Worm (Caenorhabditis elegans) whole organism, L2 larva: ENCODE data around the gene C46G7.5.
A peak's percentile ranks its signal among the peaks of the same experiment; 100 is the strongest.

Experiments
- C34F6.9 ChIP-seq: fragments of 150-350 bp; optimal IDR thresholded peaks from 2 replicates; lab custom pipeline; 2014; ENCODE audit warnings: missing biosample characterization, missing genetic modification characterization
- F13H6.1 ChIP-seq: sonication (generic microtip); optimal IDR thresholded peaks from 2 replicates; lab custom pipeline; 2016; ENCODE audit warnings: missing genetic modification characterization, missing compliant biosample characterization
- R02D3.7 ChIP-seq: fragments of 150-350 bp; optimal IDR thresholded peaks from 2 replicates; lab custom pipeline; 2014; ENCODE audit warnings: missing biosample characterization, missing genetic modification characterization
- Y55F3AM.14 ChIP-seq: fragments of 200-800 bp; sonication (Bioruptor generic); optimal IDR thresholded peaks from 2 replicates; lab custom pipeline; 2018; ENCODE audit warnings: mild to moderate bottlenecking, missing genetic modification characterization, missing compliant biosample characterization
- aly-2 ChIP-seq: fragments of 150-350 bp; optimal IDR thresholded peaks from 2 replicates; lab custom pipeline; 2014; ENCODE audit warnings: missing biosample characterization, missing genetic modification characterization
- ama-1 ChIP-seq: fragments of 150-350 bp; optimal IDR thresholded peaks from 2 replicates; lab custom pipeline; 2018; ENCODE audit warnings: inconsistent platforms
- ceh-16 ChIP-seq: fragments of 150-350 bp; optimal IDR thresholded peaks from 2 replicates; lab custom pipeline; 2014; ENCODE audit warnings: missing biosample characterization, missing genetic modification characterization
- ceh-82 ChIP-seq: fragments of 150-350 bp; optimal IDR thresholded peaks from 2 replicates; lab custom pipeline; 2014; ENCODE audit warnings: missing biosample characterization, missing genetic modification characterization
- crh-2 ChIP-seq: sonication (generic microtip); optimal IDR thresholded peaks from 2 replicates; lab custom pipeline; 2017; ENCODE audit warnings: missing biosample characterization, missing genetic modification characterization
- dmd-4 ChIP-seq: sonication (generic microtip); optimal IDR thresholded peaks from 2 replicates; lab custom pipeline; 2017; ENCODE audit warnings: missing biosample characterization, missing genetic modification characterization
- egl-27 ChIP-seq: sonication (generic microtip); optimal IDR thresholded peaks from 3 replicates; lab custom pipeline; 2017; ENCODE audit warnings: missing biosample characterization, missing genetic modification reagents, missing genetic modification characterization
- elt-3 ChIP-seq: sonication (generic microtip); optimal IDR thresholded peaks from 2 replicates; lab custom pipeline; 2017; ENCODE audit warnings: missing biosample characterization, missing genetic modification characterization
- fos-1 ChIP-seq: fragments of 150-350 bp; optimal IDR thresholded peaks from 2 replicates; lab custom pipeline; 2014; ENCODE audit warnings: missing biosample characterization, missing genetic modification characterization
- gmeb-1 ChIP-seq: fragments of 150-350 bp; optimal IDR thresholded peaks from 2 replicates; lab custom pipeline; 2014; ENCODE audit warnings: missing biosample characterization, missing genetic modification characterization
- lin-11 ChIP-seq: fragments of 150-350 bp; sonication (generic microtip); optimal IDR thresholded peaks from 2 replicates; lab custom pipeline; 2014; ENCODE audit warnings: missing biosample characterization, missing genetic modification characterization, inconsistent platforms, mixed read lengths
- lin-13 ChIP-seq: fragments of 150-350 bp; optimal IDR thresholded peaks from 2 replicates; lab custom pipeline; 2014; ENCODE audit warnings: missing biosample characterization, missing genetic modification reagents, missing genetic modification characterization
- lin-39 ChIP-seq: fragments of 150-350 bp; optimal IDR thresholded peaks from 2 replicates; lab custom pipeline; 2014; ENCODE audit warnings: missing biosample characterization, missing genetic modification reagents, missing genetic modification characterization
- lsy-2 ChIP-seq, 2 experiments: fragments of 150-350 bp in 1 of 2; sonication (generic microtip) in 1 of 2; optimal IDR thresholded peaks; 2 replicates each; lab custom pipeline; 2014 to 2017; ENCODE audit warnings: missing biosample characterization in 2 of 2, missing genetic modification characterization in 2 of 2
- mab-5 ChIP-seq: fragments of 150-350 bp; optimal IDR thresholded peaks from 2 replicates; lab custom pipeline; 2014; ENCODE audit warnings: missing biosample characterization, missing genetic modification characterization
- mbf-1 ChIP-seq: sonication (generic microtip); optimal IDR thresholded peaks from 2 replicates; lab custom pipeline; 2017; ENCODE audit warnings: missing biosample characterization, missing genetic modification characterization
- nhr-129 ChIP-seq: fragments of 150-350 bp; optimal IDR thresholded peaks from 2 replicates; lab custom pipeline; 2014; ENCODE audit warnings: missing biosample characterization, missing genetic modification characterization
- nhr-21 ChIP-seq: fragments of 150-350 bp; optimal IDR thresholded peaks from 2 replicates; lab custom pipeline; 2014; ENCODE audit warnings: missing biosample characterization, missing genetic modification characterization
- nhr-23 ChIP-seq: fragments of 150-350 bp; optimal IDR thresholded peaks from 2 replicates; lab custom pipeline; 2014; ENCODE audit warnings: missing biosample characterization, missing genetic modification reagents, missing genetic modification characterization
- nhr-237 ChIP-seq: fragments of 150-350 bp; optimal IDR thresholded peaks from 2 replicates; lab custom pipeline; 2014; ENCODE audit warnings: missing biosample characterization, missing genetic modification characterization
- nhr-25 ChIP-seq: fragments of 150-350 bp; sonication (generic microtip); optimal IDR thresholded peaks from 3 replicates; lab custom pipeline; 2014; ENCODE audit warnings: missing biosample characterization, missing genetic modification characterization
- nhr-6 ChIP-seq: fragments of 150-350 bp; optimal IDR thresholded peaks from 2 replicates; lab custom pipeline; 2014; ENCODE audit warnings: missing biosample characterization, missing genetic modification characterization
- nhr-77 ChIP-seq: fragments of 150-350 bp; optimal IDR thresholded peaks from 2 replicates; lab custom pipeline; 2014; ENCODE audit warnings: missing biosample characterization, missing genetic modification characterization
- peb-1 ChIP-seq: fragments of 150-350 bp; optimal IDR thresholded peaks from 2 replicates; lab custom pipeline; 2014; ENCODE audit warnings: missing biosample characterization, missing genetic modification characterization
- sem-4 ChIP-seq: fragments of 150-350 bp; optimal IDR thresholded peaks from 2 replicates; lab custom pipeline; 2014; ENCODE audit warnings: missing biosample characterization, missing genetic modification reagents, missing genetic modification characterization
- sma-3 ChIP-seq: sonication (generic microtip); optimal IDR thresholded peaks from 2 replicates; lab custom pipeline; 2016; ENCODE audit warnings: missing genetic modification reagents, missing genetic modification characterization, missing compliant biosample characterization
- unc-62 ChIP-seq: fragments of 150-350 bp; optimal IDR thresholded peaks from 2 replicates; lab custom pipeline; 2014; ENCODE audit warnings: missing biosample characterization, missing genetic modification reagents, missing genetic modification characterization
- ztf-1 ChIP-seq: fragments of 200-800 bp; sonication (Bioruptor generic); conservative IDR thresholded peaks from 2 replicates; pipeline ENCODE4 v1.3.6; 2022; ENCODE audit warnings: missing genetic modification characterization, missing compliant biosample characterization
- ztf-11 ChIP-seq: sonication (generic microtip); optimal IDR thresholded peaks from 2 replicates; lab custom pipeline; 2017; ENCODE audit warnings: missing biosample characterization, missing genetic modification characterization
- ztf-4 ChIP-seq: fragments of 150-350 bp; optimal IDR thresholded peaks from 2 replicates; lab custom pipeline; 2014; ENCODE audit warnings: missing biosample characterization, missing genetic modification characterization

C46G7.5 gene

DNA sequence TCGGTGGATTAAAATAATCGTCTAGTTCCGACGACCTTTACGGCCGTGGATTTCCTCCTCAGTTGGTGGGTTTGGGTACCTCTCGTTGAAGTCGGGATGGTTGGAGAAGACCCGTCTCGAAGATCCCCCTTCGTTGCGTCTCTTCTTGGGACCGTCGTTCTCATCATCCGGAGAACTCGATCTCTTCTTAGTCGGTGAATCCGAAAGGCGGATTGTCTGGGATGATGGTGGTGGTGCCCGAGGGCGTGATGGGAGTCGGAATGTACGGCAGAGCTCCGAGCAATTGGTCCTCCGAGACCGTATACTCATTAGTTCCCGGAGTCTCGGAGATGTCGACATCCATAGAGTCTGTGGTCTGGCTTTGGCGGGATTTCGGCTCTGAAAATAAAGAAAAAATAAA lies 1.2 kb downstream of the C46G7.5 start:
- TF ChIP-seq mab-5 (tag; lab: Kevin White, UChicago): no peak
- TF ChIP-seq sma-3 (GFP tag; lab: Kevin White, UChicago): no peak
- no peak for TF ChIP-seq unc-62 (GFP tag; lab: Kevin White, UChicago)
- no peak for TF ChIP-seq gmeb-1

DNA sequence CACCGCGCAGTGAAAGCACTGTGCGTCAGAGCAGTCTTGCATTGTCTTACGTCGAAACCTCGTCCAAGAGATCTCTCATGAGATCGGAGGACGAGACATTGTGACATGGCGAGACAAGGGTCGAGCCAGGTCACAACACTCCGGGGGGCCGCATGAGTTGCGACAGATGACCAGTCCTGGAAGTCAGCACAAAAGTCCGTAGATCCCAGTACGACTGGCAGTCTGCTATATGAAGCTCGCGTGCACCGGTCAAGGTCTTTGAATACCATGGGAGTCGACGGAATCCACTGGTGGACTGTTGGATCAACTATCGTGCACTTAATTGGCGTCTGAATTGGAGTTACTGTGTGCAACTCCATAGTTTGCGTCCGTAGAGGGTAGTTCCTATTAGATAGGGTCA lies 5.8 kb downstream of the C46G7.5 start:
- TF ChIP-seq lin-11 (no peak), unc-62 (GFP tag; lab: Kevin White, UChicago) (no peak), lsy-2 (tag; optimal IDR thresholded peaks at IDR 0.05; lab: Kevin White, UChicago) (no peak), mbf-1 (tag; lab: Kevin White, UChicago) (no peak)
- TF ChIP-seq, all 48 proteins: peak for 0

DNA sequence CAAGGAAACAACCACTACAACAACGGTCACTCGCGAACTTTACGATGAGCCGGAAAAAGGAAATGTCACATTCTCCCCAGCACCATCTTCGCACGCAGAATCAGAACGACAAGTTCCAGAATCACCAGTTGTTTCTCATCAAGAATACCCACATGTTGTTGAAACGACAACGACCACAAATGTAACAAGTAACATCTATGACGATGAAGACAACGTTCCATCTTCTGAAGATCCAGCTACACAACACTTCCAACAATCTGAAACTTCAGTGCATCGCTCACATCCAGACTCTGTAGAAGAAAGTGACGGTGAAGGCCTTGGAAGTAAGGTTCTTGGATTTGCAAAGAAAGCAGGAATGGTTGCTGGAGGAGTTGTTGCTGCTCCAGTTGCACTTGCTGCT lies 20.9 kb downstream of the C46G7.5 start:
- no peak for TF ChIP-seq nhr-21 (tag; lab: Kevin White, UChicago)
- no peak for TF ChIP-seq aly-2 (tag; lab: Kevin White, UChicago)
- TF ChIP-seq nhr-25 (tag; lab: Kevin White, UChicago): no peak
- TF ChIP-seq nhr-6: no peak
- no peak for TF ChIP-seq sma-3 (GFP tag; lab: Kevin White, UChicago)
- no peak for TF ChIP-seq nhr-237
- no peak for TF ChIP-seq R02D3.7
- TF ChIP-seq ztf-4 (tag; lab: Kevin White, UChicago): no peak

DNA sequence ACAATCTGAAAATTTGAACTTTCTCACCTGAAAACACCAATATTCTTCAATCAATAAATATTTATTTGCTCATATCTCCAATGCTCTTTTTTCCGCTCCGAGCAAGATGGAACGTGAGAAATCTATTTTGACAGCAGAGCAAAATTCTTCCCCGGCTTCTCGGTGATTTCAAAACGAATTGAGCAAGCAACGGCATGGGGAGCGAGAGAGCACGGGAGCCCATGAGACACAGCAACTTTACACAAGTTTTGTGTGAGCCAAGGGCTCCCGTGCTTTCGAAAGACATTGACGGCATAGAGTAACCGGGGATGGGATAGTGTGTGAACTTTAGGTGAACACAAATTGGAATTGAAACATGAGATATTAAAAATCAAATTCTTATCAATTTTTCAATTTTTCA lies 24.6 kb downstream of the C46G7.5 start:
- TF ChIP-seq unc-62 (GFP tag; lab: Kevin White, UChicago): no peak
- TF ChIP-seq F13H6.1 (tag; lab: Kevin White, UChicago): peak; percentile 10
- TF ChIP-seq fos-1 (tag; lab: Kevin White, UChicago): no peak
- TF ChIP-seq ama-1 (lab: Kevin White, UChicago): peak; percentile 21
- no peak for TF ChIP-seq elt-3 (tag; lab: Kevin White, UChicago)
- no peak for TF ChIP-seq C34F6.9 (tag; lab: Kevin White, UChicago)
- no peak for TF ChIP-seq dmd-4 (tag; lab: Kevin White, UChicago)

DNA sequence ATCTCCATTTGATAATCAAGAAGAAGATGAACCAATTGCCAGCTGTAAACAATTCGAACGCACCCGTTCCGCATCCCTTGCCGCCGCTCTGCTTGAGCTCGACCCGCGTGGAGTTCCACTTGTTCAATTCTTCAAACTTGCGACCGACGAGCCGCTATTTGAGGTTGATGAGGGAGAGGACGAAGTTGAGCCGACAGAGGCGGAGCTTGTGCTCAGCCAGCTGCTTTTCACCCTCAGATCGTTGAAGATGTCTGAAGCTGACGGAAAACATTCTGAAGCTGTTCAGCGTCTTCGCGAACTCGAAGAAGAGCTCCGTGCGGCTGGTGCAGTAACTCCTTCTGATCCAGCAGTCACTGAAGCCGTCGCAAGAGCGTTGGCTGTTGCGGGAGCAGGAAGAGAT lies 25.6 kb downstream of the C46G7.5 start:
- no peak for TF ChIP-seq lin-13 (GFP tag; lab: Kevin White, UChicago)

DNA sequence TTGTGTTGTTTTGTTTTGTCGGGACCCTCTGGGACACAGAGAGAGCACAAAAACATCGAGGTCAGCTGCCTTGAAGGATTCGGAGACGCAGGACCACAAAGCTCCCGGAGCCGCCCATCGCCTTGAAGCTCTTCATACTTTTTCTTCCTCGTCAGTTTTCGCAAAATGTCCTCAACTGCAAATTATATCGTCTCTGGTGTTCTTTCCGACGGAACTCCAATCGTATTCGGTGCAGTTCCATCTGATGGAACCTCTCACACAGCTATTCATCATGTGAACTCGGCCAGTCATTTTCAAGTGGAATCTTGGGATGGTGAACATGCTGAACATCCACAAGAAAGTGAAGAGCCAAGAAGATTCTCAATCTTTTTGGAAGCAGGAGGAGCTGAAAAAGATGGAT lies 26.0 kb downstream of the C46G7.5 start:
- no peak for TF ChIP-seq sma-3 (GFP tag; lab: Kevin White, UChicago)
- TF ChIP-seq lsy-2 (tag; optimal IDR thresholded peaks at IDR 0.05; lab: Kevin White, UChicago): no peak
- TF ChIP-seq mbf-1 (tag; lab: Kevin White, UChicago): no peak
- TF ChIP-seq lin-39: no peak
- no peak for TF ChIP-seq Y55F3AM.14 (GFP tag; lab: Kevin White, UChicago)
- no peak for TF ChIP-seq nhr-21 (tag; lab: Kevin White, UChicago)
- no peak for TF ChIP-seq ztf-1 (GFP tag; lab: Robert Waterston, UW)
- no peak for TF ChIP-seq unc-62 (GFP tag; lab: Kevin White, UChicago)
- TF ChIP-seq ztf-11: no peak
- TF ChIP-seq peb-1: no peak
- no peak for TF ChIP-seq crh-2 (tag; lab: Kevin White, UChicago)
- no peak for TF ChIP-seq egl-27 (tag; lab: Kevin White, UChicago)

DNA sequence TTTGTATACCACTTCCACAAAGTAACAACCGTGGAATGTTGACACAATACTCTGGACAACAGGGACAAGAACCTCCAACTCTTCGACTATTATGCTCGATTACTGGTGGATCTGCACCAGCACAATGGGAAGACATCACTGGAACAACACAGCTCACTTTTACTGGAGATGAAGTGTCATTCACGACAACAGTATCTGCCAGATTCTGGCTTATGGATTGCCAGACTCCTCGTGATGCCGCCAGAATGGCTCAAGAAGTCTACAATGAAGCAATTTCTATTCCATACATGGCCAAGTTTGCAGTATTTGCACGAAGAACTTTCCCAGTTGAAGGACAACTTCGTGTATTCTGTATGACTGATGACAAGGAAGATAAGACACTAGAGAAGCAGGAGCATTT lies 28.3 kb downstream of the C46G7.5 start:
- TF ChIP-seq ceh-82 (tag; lab: Kevin White, UChicago) (no peak), nhr-77 (tag; lab: Kevin White, UChicago) (no peak), egl-27 (tag; lab: Kevin White, UChicago) (no peak)

DNA sequence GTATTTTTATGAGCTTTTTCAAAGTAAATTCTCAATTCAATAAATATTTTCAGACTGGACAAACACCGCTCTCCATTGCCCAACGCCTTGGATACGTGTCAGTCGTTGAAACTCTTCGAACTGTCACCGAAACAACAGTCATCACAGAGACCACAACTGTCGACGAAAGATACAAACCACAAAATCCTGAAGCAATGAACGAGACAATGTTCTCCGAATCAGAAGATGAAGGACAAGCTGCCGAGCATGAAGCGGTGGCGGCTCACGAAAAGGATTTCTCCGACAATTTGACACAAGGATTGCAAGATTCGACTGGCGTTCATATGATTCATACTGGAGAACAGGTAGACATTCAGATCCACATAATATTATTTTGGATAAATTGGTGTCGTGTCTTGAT lies 31.6 kb downstream of the C46G7.5 start:
- TF ChIP-seq nhr-129 (tag; lab: Kevin White, UChicago): no peak
- TF ChIP-seq nhr-21 (tag; lab: Kevin White, UChicago): no peak
- TF ChIP-seq nhr-6: no peak
- TF ChIP-seq ceh-82 (tag; lab: Kevin White, UChicago): no peak
- no peak for TF ChIP-seq nhr-23
- no peak for TF ChIP-seq ceh-16 (tag; lab: Kevin White, UChicago)
- no peak for TF ChIP-seq sem-4 (tag; lab: Kevin White, UChicago)
- TF ChIP-seq mbf-1 (tag; lab: Kevin White, UChicago): no peak
- TF ChIP-seq nhr-77 (tag; lab: Kevin White, UChicago): no peak
- TF ChIP-seq ztf-4 (tag; lab: Kevin White, UChicago): no peak
- TF ChIP-seq lin-39: no peak
- no peak for TF ChIP-seq ztf-11
- TF ChIP-seq F13H6.1 (tag; lab: Kevin White, UChicago): no peak
- no peak for TF ChIP-seq C34F6.9 (tag; lab: Kevin White, UChicago)
- TF ChIP-seq mab-5 (tag; lab: Kevin White, UChicago): no peak
- TF ChIP-seq, all 48 proteins: peak for 0
